Fruit fly (Drosophila melanogaster) whole organism, embryonic: ENCODE measurements around the gene kdn.
A peak's percentile ranks its signal among the peaks of the same experiment; 100 is the strongest.

Experiments used
- Abd-B ChIP-seq: fragments of 200-800 bp; sonication (Bioruptor generic); optimal IDR thresholded peaks from 2 replicates; lab custom pipeline; 2018; ENCODE audit warnings: missing biosample characterization, mild to moderate bottlenecking, missing genetic modification characterization, moderate library complexity
- Adf1 ChIP-seq: fragments of 200-800 bp; sonication (Bioruptor generic); IDR thresholded peaks from 2 replicates; pipeline ENCODE4 v1.3.6; 2022; ENCODE audit warnings: missing biosample characterization, missing genetic modification characterization
- CG10431 ChIP-seq: fragments of 200-800 bp; sonication (Bioruptor generic); optimal IDR thresholded peaks from 3 replicates; lab custom pipeline; 2018; ENCODE audit warnings: missing biosample characterization, mild to moderate bottlenecking, missing genetic modification characterization
- CG11504 ChIP-seq: fragments of 200-800 bp; sonication (Bioruptor generic); optimal IDR thresholded peaks from 3 replicates; lab custom pipeline; 2019; ENCODE audit warnings: missing biosample characterization, mild to moderate bottlenecking, missing genetic modification characterization, moderate library complexity
- CG14441 ChIP-seq: fragments of 200-800 bp; sonication (Bioruptor generic); IDR thresholded peaks from 2 replicates; pipeline ENCODE4 v1.3.6; 2022; ENCODE audit warnings: missing biosample characterization, missing genetic modification characterization
- CG14710 ChIP-seq: fragments of 200-800 bp; sonication (Bioruptor generic); optimal IDR thresholded peaks from 3 replicates; lab custom pipeline; 2019; ENCODE audit warnings: missing biosample characterization, mild to moderate bottlenecking, missing genetic modification characterization, moderate library complexity
- CG15073 ChIP-seq: fragments of 200-800 bp; sonication (Bioruptor generic); optimal IDR thresholded peaks from 2 replicates; lab custom pipeline; 2016; ENCODE audit warnings: missing biosample characterization, missing genetic modification characterization
- CG15601 ChIP-seq: fragments of 200-800 bp; sonication (Bioruptor generic); optimal IDR thresholded peaks from 3 replicates; lab custom pipeline; 2019; ENCODE audit warnings: missing biosample characterization, mild to moderate bottlenecking, missing genetic modification characterization, moderate library complexity
- CG16815 ChIP-seq: fragments of 200-800 bp; sonication (Bioruptor generic); optimal IDR thresholded peaks from 3 replicates; lab custom pipeline; 2017; ENCODE audit warnings: missing biosample characterization, mild to moderate bottlenecking, missing genetic modification characterization
- CG17328 ChIP-seq: fragments of 200-800 bp; sonication (Bioruptor generic); IDR thresholded peaks from 2 replicates; pipeline ENCODE4 v1.3.6; 2022; ENCODE audit warnings: missing biosample characterization, missing genetic modification characterization
- CG31441 ChIP-seq: fragments of 200-800 bp; sonication (Bioruptor generic); IDR thresholded peaks from 2 replicates; pipeline ENCODE4 v1.3.6; 2022; ENCODE audit warnings: missing biosample characterization, missing genetic modification characterization
- CG3281 ChIP-seq: fragments of 200-800 bp; sonication (Bioruptor generic); optimal IDR thresholded peaks from 3 replicates; lab custom pipeline; 2017; ENCODE audit warnings: missing biosample characterization, mild to moderate bottlenecking, missing genetic modification characterization
- CG34224 ChIP-seq: fragments of 200-800 bp; sonication (Bioruptor generic); IDR thresholded peaks from 3 replicates; pipeline ENCODE4 v1.3.6; 2022; ENCODE audit warnings: missing biosample characterization, missing genetic modification characterization; ENCODE audit not compliant: partially characterized antibody
- CG34422 ChIP-seq: fragments of 200-800 bp; sonication (Bioruptor generic); IDR thresholded peaks from 3 replicates; pipeline ENCODE4 v1.3.6; 2022; ENCODE audit warnings: missing biosample characterization, missing genetic modification characterization
- CG3995 ChIP-seq: fragments of 200-800 bp; sonication (Bioruptor generic); optimal IDR thresholded peaks from 3 replicates; lab custom pipeline; 2016; ENCODE audit warnings: missing biosample characterization, missing genetic modification characterization
- CG6854 ChIP-seq: fragments of 200-800 bp; sonication (Bioruptor generic); optimal IDR thresholded peaks from 3 replicates; lab custom pipeline; 2017; ENCODE audit warnings: missing biosample characterization, mild to moderate bottlenecking, missing genetic modification characterization
- CG7786 ChIP-seq: fragments of 200-800 bp; sonication (Bioruptor generic); optimal IDR thresholded peaks from 2 replicates; lab custom pipeline; 2016; ENCODE audit warnings: missing biosample characterization, missing genetic modification characterization
- CG7987 ChIP-seq: fragments of 200-800 bp; sonication (Bioruptor generic); optimal IDR thresholded peaks from 2 replicates; lab custom pipeline; 2018; ENCODE audit warnings: missing biosample characterization, mild to moderate bottlenecking, missing genetic modification characterization, moderate library complexity
- CG9437 ChIP-seq: fragments of 200-800 bp; sonication (Bioruptor generic); optimal IDR thresholded peaks from 2 replicates; lab custom pipeline; 2018; ENCODE audit warnings: missing biosample characterization, mild to moderate bottlenecking, missing genetic modification characterization
- CrebB ChIP-seq: fragments of 200-800 bp; sonication (Bioruptor generic); optimal IDR thresholded peaks from 3 replicates; lab custom pipeline; 2018; ENCODE audit warnings: missing biosample characterization, mild to moderate bottlenecking, missing genetic modification characterization
- Doc3 ChIP-seq: fragments of 200-800 bp; sonication (Bioruptor generic); IDR thresholded peaks from 3 replicates; pipeline ENCODE4 v1.3.6; 2022; ENCODE audit warnings: missing biosample characterization, missing genetic modification characterization; ENCODE audit not compliant: partially characterized antibody
- Drgx ChIP-seq: fragments of 200-800 bp; sonication (Bioruptor generic); IDR thresholded peaks from 2 replicates; pipeline ENCODE4 v1.3.6; 2022; ENCODE audit warnings: missing biosample characterization, missing genetic modification characterization
- HHEX ChIP-seq: fragments of 200-800 bp; sonication (Bioruptor generic); optimal IDR thresholded peaks from 3 replicates; lab custom pipeline; 2017; ENCODE audit warnings: missing biosample characterization, mild to moderate bottlenecking, missing genetic modification characterization, missing genetic modification reagents
- Hr39 ChIP-seq: fragments of >200 bp; optimal IDR thresholded peaks from 2 replicates; lab custom pipeline; 2017
- Max ChIP-seq: fragments of 200-800 bp; sonication (Bioruptor generic); optimal IDR thresholded peaks from 2 replicates; lab custom pipeline; 2016; ENCODE audit warnings: missing biosample characterization, mild to moderate bottlenecking, missing genetic modification characterization
- Meics ChIP-seq: fragments of 200-800 bp; sonication (Bioruptor generic); optimal IDR thresholded peaks from 2 replicates; lab custom pipeline; 2017; ENCODE audit warnings: missing biosample characterization, mild to moderate bottlenecking, missing genetic modification characterization
- Neu2 ChIP-seq: fragments of 200-800 bp; sonication (Bioruptor generic); optimal IDR thresholded peaks from 3 replicates; lab custom pipeline; 2016; ENCODE audit warnings: missing biosample characterization, missing genetic modification characterization, borderline replicate concordance
- Nf-YC ChIP-seq: fragments of 200-800 bp; optimal IDR thresholded peaks from 3 replicates; lab custom pipeline; 2019; ENCODE audit warnings: missing biosample characterization, mild to moderate bottlenecking, missing genetic modification characterization, moderate library complexity
- Spps ChIP-seq: fragments of 200-800 bp; sonication (Bioruptor generic); optimal IDR thresholded peaks from 2 replicates; lab custom pipeline; 2018; ENCODE audit warnings: missing biosample characterization, mild to moderate bottlenecking, missing genetic modification characterization
- YL-1 ChIP-seq: fragments of 200-800 bp; sonication (Bioruptor generic); optimal IDR thresholded peaks from 3 replicates; lab custom pipeline; 2017; ENCODE audit warnings: missing biosample characterization, mild to moderate bottlenecking, missing genetic modification characterization
- ap ChIP-seq: fragments of 200-800 bp; sonication (Bioruptor generic); IDR thresholded peaks from 2 replicates; pipeline ENCODE4 v1.3.6; 2022; ENCODE audit warnings: missing biosample characterization, missing genetic modification characterization
- bab2 ChIP-seq: fragments of 200-800 bp; sonication (Bioruptor generic); optimal IDR thresholded peaks from 2 replicates; lab custom pipeline; 2016; ENCODE audit warnings: missing biosample characterization, missing genetic modification characterization
- ci ChIP-seq: fragments of 200-800 bp; sonication (Bioruptor generic); IDR thresholded peaks from 3 replicates; pipeline ENCODE4 v1.3.6; 2022; ENCODE audit warnings: missing biosample characterization, missing genetic modification characterization
- dan ChIP-seq: fragments of 200-800 bp; sonication (Bioruptor generic); IDR thresholded peaks from 2 replicates; pipeline ENCODE4 v1.3.6; 2022; ENCODE audit warnings: missing biosample characterization, missing genetic modification characterization
- ems ChIP-seq: fragments of 200-800 bp; sonication (Bioruptor generic); optimal IDR thresholded peaks from 3 replicates; lab custom pipeline; 2016; ENCODE audit warnings: missing biosample characterization, missing genetic modification characterization
- her ChIP-seq: fragments of 200-800 bp; sonication (Bioruptor generic); optimal IDR thresholded peaks from 2 replicates; lab custom pipeline; 2016; ENCODE audit warnings: missing biosample characterization, missing genetic modification characterization
- lab ChIP-seq: fragments of 200-800 bp; sonication (Bioruptor generic); optimal IDR thresholded peaks from 3 replicates; lab custom pipeline; 2017; ENCODE audit warnings: missing biosample characterization, missing genetic modification characterization, mild to moderate bottlenecking, moderate library complexity, missing genetic modification reagents
- lbe ChIP-seq: fragments of 200-800 bp; sonication (Bioruptor generic); optimal IDR thresholded peaks from 2 replicates; lab custom pipeline; 2016; ENCODE audit warnings: missing biosample characterization, mild to moderate bottlenecking, missing genetic modification characterization
- lilli ChIP-seq: fragments of 200-800 bp; sonication (Bioruptor generic); optimal IDR thresholded peaks from 3 replicates; lab custom pipeline; 2016; ENCODE audit warnings: missing biosample characterization, missing genetic modification characterization
- nmo ChIP-seq: fragments of 200-800 bp; sonication (Bioruptor generic); optimal IDR thresholded peaks from 2 replicates; lab custom pipeline; 2018; ENCODE audit warnings: missing biosample characterization, mild to moderate bottlenecking, missing genetic modification characterization, moderate library complexity
- psq ChIP-seq: fragments of 200-800 bp; sonication (Bioruptor generic); optimal IDR thresholded peaks from 2 replicates; lab custom pipeline; 2017; ENCODE audit warnings: missing biosample characterization, missing genetic modification characterization
- ranshi ChIP-seq: fragments of 200-800 bp; sonication (Bioruptor generic); IDR thresholded peaks from 2 replicates; pipeline ENCODE4 v1.3.6; 2022; ENCODE audit warnings: missing biosample characterization, missing genetic modification characterization
- sens-2 ChIP-seq: fragments of 200-800 bp; sonication (Bioruptor generic); IDR thresholded peaks from 2 replicates; pipeline ENCODE4 v1.3.6; 2022; ENCODE audit warnings: missing biosample characterization, missing genetic modification characterization
- sob ChIP-seq: fragments of 200-800 bp; sonication (Bioruptor generic); IDR thresholded peaks from 2 replicates; pipeline ENCODE4 v1.3.6; 2022; ENCODE audit warnings: missing biosample characterization, missing genetic modification characterization
- tap ChIP-seq: fragments of 200-800 bp; optimal IDR thresholded peaks from 3 replicates; lab custom pipeline; 2019; ENCODE audit warnings: missing biosample characterization, mild to moderate bottlenecking, missing genetic modification characterization, moderate library complexity
- tio ChIP-seq: fragments of 200-800 bp; sonication (Bioruptor generic); optimal IDR thresholded peaks from 2 replicates; lab custom pipeline; 2017; ENCODE audit warnings: missing biosample characterization, missing genetic modification characterization, inconsistent platforms
- tup ChIP-seq: fragments of 200-800 bp; sonication (Bioruptor generic); optimal IDR thresholded peaks from 2 replicates; lab custom pipeline; 2016; ENCODE audit warnings: missing biosample characterization, mild to moderate bottlenecking, missing genetic modification characterization, moderate library complexity
- vvl ChIP-seq: fragments of 200-800 bp; sonication (Bioruptor generic); IDR thresholded peaks from 2 replicates; pipeline ENCODE4 v1.3.6; 2022; ENCODE audit warnings: missing biosample characterization, missing genetic modification characterization
- wor ChIP-seq: fragments of 200-800 bp; sonication (Bioruptor generic); IDR thresholded peaks from 2 replicates; pipeline ENCODE4 v1.3.6; 2022; ENCODE audit warnings: missing biosample characterization, missing genetic modification characterization
- zf30C ChIP-seq: fragments of 200-800 bp; sonication (Bioruptor generic); optimal IDR thresholded peaks from 3 replicates; lab custom pipeline; 2018; ENCODE audit warnings: missing biosample characterization, mild to moderate bottlenecking, missing genetic modification characterization

The kdn gene

dm6 chrX:6351917-6352768 is 1.7 kb downstream of the kdn start (continued):
- peak; percentile 30 for TF ChIP-seq CG3281
- TF ChIP-seq CG31441 (GFP tag; lab: Robert Waterston, UW) = no peak
- TF ChIP-seq Doc3 (GFP tag; lab: Robert Waterston, UW) = no peak
- TF ChIP-seq nmo (GFP tag; lab: Kevin White, UChicago) = peak; percentile 49
- TF ChIP-seq sens-2 (GFP tag; lab: Robert Waterston, UW) = no peak
- TF ChIP-seq bab2 (GFP tag; lab: Kevin White, UChicago) = no peak
- no peak for TF ChIP-seq CG15073 (GFP tag; lab: Kevin White, UChicago)
- peak; percentile 93 for TF ChIP-seq zf30C
- TF ChIP-seq lab (GFP tag; lab: Kevin White, UChicago) = peak; percentile 74
- TF ChIP-seq tap (tag; lab: Kevin White, UChicago) = no peak
- no peak for TF ChIP-seq tio (GFP tag; lab: Kevin White, UChicago)
- TF ChIP-seq Neu2 (GFP tag; lab: Kevin White, UChicago) = no peak
- TF ChIP-seq Meics (GFP tag; lab: Kevin White, UChicago) = peak; percentile 44
- TF ChIP-seq sob (GFP tag; lab: Robert Waterston, UW) = no peak
- TF ChIP-seq ap = no peak
- peak; percentile 32 for TF ChIP-seq CG10431 (GFP tag; lab: Kevin White, UChicago)
- TF ChIP-seq CrebB = peak; percentile 1
- TF ChIP-seq CG17328 = peak; percentile 20; the same call in 1 of the 2 replicates
- no peak for TF ChIP-seq tup
- no peak for TF ChIP-seq dan (GFP tag; lab: Robert Waterston, UW)
- TF ChIP-seq ranshi = no peak; the same call in 1 of the 2 replicates
- TF ChIP-seq CG34422 = peak; percentile 35; the same call in 1 of the 3 replicates
- peak; percentile 57 for TF ChIP-seq lilli (GFP tag; lab: Kevin White, UChicago)
- peak; percentile 71 for TF ChIP-seq CG3995 (GFP tag; lab: Kevin White, UChicago)
- TF ChIP-seq CG15601 (tag; lab: Kevin White, UChicago) = peak; percentile 17
- TF ChIP-seq ci (GFP tag; lab: Robert Waterston, UW) = no peak
- TF ChIP-seq CG14710 (tag; lab: Kevin White, UChicago) = peak; percentile 64
- TF ChIP-seq psq (GFP tag; lab: Kevin White, UChicago) = no peak
- peak; percentile 57; the same call in 1 of the 2 replicates for TF ChIP-seq vvl (GFP tag; lab: Robert Waterston, UW)
- TF ChIP-seq lbe (GFP tag; lab: Kevin White, UChicago) = no peak
- peak; percentile 61 for TF ChIP-seq Adf1
- peak; percentile 33 for TF ChIP-seq CG7987
- no peak for TF ChIP-seq CG16815 (GFP tag; lab: Kevin White, UChicago)
- peak; percentile 3 for TF ChIP-seq Abd-B
- TF ChIP-seq wor (GFP tag; lab: Robert Waterston, UW) = no peak
- no peak for TF ChIP-seq CG7786 (GFP tag; lab: Kevin White, UChicago)
- no peak for TF ChIP-seq Max (GFP tag; lab: Kevin White, UChicago)
- no peak for TF ChIP-seq Hr39 (lab: Kevin White, UChicago)
- peak; percentile 32 for TF ChIP-seq YL-1
- TF ChIP-seq CG11504 (tag; lab: Kevin White, UChicago) = peak; percentile 19
- no peak for TF ChIP-seq ems (GFP tag; lab: Kevin White, UChicago)
- no peak for TF ChIP-seq CG14441 (GFP tag; lab: Robert Waterston, UW)
- TF ChIP-seq CG34224 (GFP tag; lab: Robert Waterston, UW) = no peak
- TF ChIP-seq her (GFP tag; lab: Kevin White, UChicago) = peak; percentile 39
- peak; percentile 51 for TF ChIP-seq HHEX (GFP tag; lab: Kevin White, UChicago)
- no peak for TF ChIP-seq Spps (tag; lab: Kevin White, UChicago)
- peak; percentile 21 for TF ChIP-seq CG9437 (GFP tag; lab: Kevin White, UChicago)
- TF ChIP-seq Nf-YC = peak; percentile 10
- TF ChIP-seq Drgx (GFP tag; lab: Robert Waterston, UW) = no peak
- TF ChIP-seq CG6854 (GFP tag; lab: Kevin White, UChicago) = no peak
